Worm (Caenorhabditis elegans) whole organism, L4 larva: Measurements from ENCODE around the gene sdz-4.

Source experiments
- F26F4.8 ChIP-seq: fragments of 200-800 bp; sonication (Bioruptor generic); conservative IDR thresholded peaks from 2 replicates; pipeline ENCODE4 v1.3.6; 2022; ENCODE audit warnings: missing genetic modification characterization, missing compliant biosample characterization
- F37D6.2 ChIP-seq: sonication (generic microtip); optimal IDR thresholded peaks from 2 replicates; lab custom pipeline; 2016; ENCODE audit warnings: mild to moderate bottlenecking, missing genetic modification characterization, missing compliant biosample characterization
- R02D3.7 ChIP-seq: fragments of 150-350 bp; sonication (generic microtip); optimal IDR thresholded peaks from 3 replicates; lab custom pipeline; 2014; ENCODE audit warnings: missing biosample characterization, missing genetic modification characterization
- ama-1 ChIP-seq: fragments of 150-350 bp; optimal IDR thresholded peaks from 2 replicates; lab custom pipeline; 2014; ENCODE audit warnings: inconsistent platforms, mixed read lengths
- nhr-11 ChIP-seq: fragments of 150-350 bp; optimal IDR thresholded peaks from 2 replicates; lab custom pipeline; 2014; ENCODE audit warnings: missing biosample characterization, missing genetic modification characterization
- skn-1 ChIP-seq: fragments of 150-350 bp; optimal IDR thresholded peaks from 2 replicates; lab custom pipeline; 2014; ENCODE audit warnings: missing biosample characterization, missing genetic modification characterization
- snpc-4 ChIP-seq: fragments of 150-350 bp; optimal IDR thresholded peaks from 2 replicates; lab custom pipeline; 2014; ENCODE audit warnings: missing biosample characterization, missing genetic modification characterization

- TF ChIP-seq ama-1 (lab: Kevin White, UChicago) (no peak), nhr-11 (tag; lab: Kevin White, UChicago) (no peak), R02D3.7 (no peak), skn-1 (no peak), F37D6.2 (tag; lab: Kevin White, UChicago) (no peak), F26F4.8 (GFP tag; lab: Robert Waterston, UW) (no peak), snpc-4 (tag; lab: Kevin White, UChicago) (no peak)
Observed at ce11 chrII:982842-983241, 24.1 kb downstream of the sdz-4 start, which contains the start of gene srh-274.
